Worm (Caenorhabditis elegans) whole organism, L4 larva: Measurements from ENCODE around the gene F26D11.2.

Source experiments
- F10B5.3 ChIP-seq: sonication (generic microtip); optimal IDR thresholded peaks from 2 replicates; lab custom pipeline; 2016; ENCODE audit warnings: mild to moderate bottlenecking, missing genetic modification characterization, missing compliant biosample characterization
- F26F4.8 ChIP-seq: fragments of 200-800 bp; sonication (Bioruptor generic); conservative IDR thresholded peaks from 2 replicates; pipeline ENCODE4 v1.3.6; 2022; ENCODE audit warnings: missing genetic modification characterization, missing compliant biosample characterization
- T20F7.1 ChIP-seq: fragments of 200-800 bp; sonication (Bioruptor generic); optimal IDR thresholded peaks from 2 replicates; lab custom pipeline; 2018; ENCODE audit warnings: mild to moderate bottlenecking, missing genetic modification characterization, missing compliant biosample characterization
- ZK337.2 ChIP-seq: fragments of 200-800 bp; sonication (Bioruptor generic); IDR thresholded peaks from 2 replicates; pipeline ENCODE4 v1.3.6; 2022; ENCODE audit warnings: missing genetic modification reagents, missing genetic modification characterization, missing compliant biosample characterization
- ZK546.5 ChIP-seq, 2 experiments: sonication (generic microtip); optimal IDR thresholded peaks; 2 replicates each; lab custom pipeline; 2017; ENCODE audit warnings: missing biosample characterization in 2 of 2, missing genetic modification characterization in 2 of 2
- aha-1 ChIP-seq: fragments of 150-350 bp; peaks from one replicate; lab custom pipeline; 2014; ENCODE audit warnings: missing biosample characterization, missing genetic modification characterization
- aly-2 ChIP-seq: sonication (generic microtip); optimal IDR thresholded peaks from 2 replicates; lab custom pipeline; 2018; ENCODE audit warnings: missing biosample characterization, missing genetic modification characterization
- ceh-20 ChIP-seq: fragments of 200-800 bp; sonication (Bioruptor generic); IDR thresholded peaks from 2 replicates; pipeline ENCODE4 v1.3.6; 2022; ENCODE audit warnings: missing genetic modification reagents, missing genetic modification characterization, missing compliant biosample characterization
- ceh-62 ChIP-seq: sonication (generic microtip); optimal IDR thresholded peaks from 2 replicates; lab custom pipeline; 2017; ENCODE audit warnings: missing biosample characterization, missing genetic modification characterization
- ces-1 ChIP-seq: fragments of 150-350 bp; sonication (generic microtip); optimal IDR thresholded peaks from 4 replicates; lab custom pipeline; 2014; ENCODE audit warnings: missing biosample characterization, missing genetic modification reagents, missing genetic modification characterization
- daf-16 ChIP-seq, 3 experiments: sonication (generic microtip); optimal IDR thresholded peaks; 2 replicates each; lab custom pipeline; 2016 to 2017; ENCODE audit warnings: missing genetic modification characterization in 3 of 3, missing genetic modification reagents in 3 of 3, mild to moderate bottlenecking in 2 of 3, missing compliant biosample characterization in 2 of 3, missing biosample characterization in 1 of 3, moderate library complexity in 1 of 3
- daf-19 ChIP-seq: fragments of 200-800 bp; sonication (Bioruptor generic); conservative IDR thresholded peaks from 2 replicates; pipeline ENCODE4 v1.3.6; 2022; ENCODE audit warnings: missing genetic modification characterization, missing compliant biosample characterization
- daf-8 ChIP-seq: fragments of 200-800 bp; sonication (Bioruptor generic); IDR thresholded peaks from 2 replicates; pipeline ENCODE4 v1.3.6; 2022; ENCODE audit warnings: missing genetic modification characterization, missing compliant biosample characterization
- dmd-8 ChIP-seq: fragments of 200-800 bp; sonication (Bioruptor generic); IDR thresholded peaks from 2 replicates; pipeline ENCODE4 v1.3.6; 2022; ENCODE audit warnings: missing genetic modification characterization, missing compliant biosample characterization
- dmd-9 ChIP-seq: fragments of 200-800 bp; sonication (Bioruptor generic); IDR thresholded peaks from 2 replicates; pipeline ENCODE4 v1.3.6; 2022; ENCODE audit warnings: missing genetic modification reagents, missing genetic modification characterization, missing compliant biosample characterization
- dve-1 ChIP-seq: sonication (generic microtip); optimal IDR thresholded peaks from 2 replicates; lab custom pipeline; 2017; ENCODE audit warnings: antibody characterized with exemption, mild to moderate bottlenecking, missing genetic modification characterization, missing compliant biosample characterization; ENCODE audit not compliant: insufficient read depth
- egl-27 ChIP-seq: sonication (generic microtip); optimal IDR thresholded peaks from 3 replicates; lab custom pipeline; 2017; ENCODE audit warnings: missing biosample characterization, missing genetic modification reagents, missing genetic modification characterization
- lim-7 ChIP-seq: fragments of 200-800 bp; sonication (Bioruptor generic); IDR thresholded peaks from 2 replicates; pipeline ENCODE4 v1.3.6; 2022; ENCODE audit warnings: missing genetic modification characterization, missing compliant biosample characterization
- lin-29 ChIP-seq: fragments of 200-800 bp; sonication (Bioruptor generic); IDR thresholded peaks from 2 replicates; pipeline ENCODE4 v1.3.6; 2022; ENCODE audit warnings: missing genetic modification reagents, missing genetic modification characterization, missing compliant biosample characterization
- mdl-1 ChIP-seq, 2 experiments: fragments of 150-350 bp in 1 of 2; sonication (generic microtip) in 1 of 2; optimal IDR thresholded peaks; 2 replicates each; lab custom pipeline; 2014 to 2017; ENCODE audit warnings: missing biosample characterization in 2 of 2, missing genetic modification characterization in 2 of 2
- mdt-29 ChIP-seq: fragments of 200-800 bp; sonication (Bioruptor generic); IDR thresholded peaks from 2 replicates; pipeline ENCODE4 v1.3.6; 2022; ENCODE audit warnings: missing genetic modification reagents, missing genetic modification characterization, missing compliant biosample characterization
- mep-1 ChIP-seq: fragments of 150-350 bp; sonication (generic microtip); optimal IDR thresholded peaks from 3 replicates; lab custom pipeline; 2014; ENCODE audit warnings: missing biosample characterization, missing genetic modification characterization
- mes-2 ChIP-seq: sonication (generic microtip); optimal IDR thresholded peaks from 2 replicates; lab custom pipeline; 2016; ENCODE audit warnings: missing genotype, mild to moderate bottlenecking, missing genetic modification characterization, missing compliant biosample characterization; ENCODE audit not compliant: poor library complexity, severe bottlenecking
- mxl-2 ChIP-seq: fragments of 200-800 bp; sonication (Bioruptor generic); conservative IDR thresholded peaks from 2 replicates; pipeline ENCODE4 v1.3.6; 2022; ENCODE audit warnings: missing genetic modification reagents, missing genetic modification characterization, missing compliant biosample characterization
- nhr-111 ChIP-seq: fragments of 200-800 bp; sonication (Bioruptor generic); optimal IDR thresholded peaks from 2 replicates; lab custom pipeline; 2018; ENCODE audit warnings: mild to moderate bottlenecking, missing genetic modification characterization, missing compliant biosample characterization
- nhr-25 ChIP-seq: sonication (generic microtip); optimal IDR thresholded peaks from 2 replicates; lab custom pipeline; 2017; ENCODE audit warnings: missing genetic modification characterization, mild to moderate bottlenecking, missing compliant biosample characterization, antibody characterized with exemption, moderate library complexity, borderline replicate concordance; ENCODE audit not compliant: insufficient read depth
- nhr-28 ChIP-seq: fragments of 150-350 bp; optimal IDR thresholded peaks from 2 replicates; lab custom pipeline; 2014; ENCODE audit warnings: missing biosample characterization, missing genetic modification characterization
- nhr-41 ChIP-seq: fragments of 200-800 bp; sonication (Bioruptor generic); IDR thresholded peaks from 2 replicates; pipeline ENCODE4 v1.3.6; 2022; ENCODE audit warnings: missing genetic modification reagents, missing genetic modification characterization, missing compliant biosample characterization
- php-3 ChIP-seq: fragments of 200-800 bp; sonication (Bioruptor generic); IDR thresholded peaks from 2 replicates; pipeline ENCODE4 v1.3.6; 2022; ENCODE audit warnings: missing genetic modification reagents, missing genetic modification characterization, missing compliant biosample characterization
- sdz-12 ChIP-seq: fragments of 200-800 bp; sonication (Bioruptor generic); optimal IDR thresholded peaks from 2 replicates; lab custom pipeline; 2018; ENCODE audit warnings: mild to moderate bottlenecking, missing genetic modification characterization, missing compliant biosample characterization
- unc-39 ChIP-seq: sonication (generic microtip); optimal IDR thresholded peaks from 2 replicates; lab custom pipeline; 2017; ENCODE audit warnings: missing biosample characterization, missing genetic modification characterization
- unc-62 ChIP-seq, 3 experiments: fragments of 150-350 bp in 1 of 3; sonication (generic microtip); optimal IDR thresholded peaks in 2 of 3; peaks in 1 of 3; 1 replicate in 1 of 3; 2 replicates in 2 of 3; lab custom pipeline; 2014 to 2017; ENCODE audit warnings: missing biosample characterization in 3 of 3, missing genetic modification characterization in 3 of 3, missing genetic modification reagents in 3 of 3, missing genotype in 1 of 3
- vab-7 ChIP-seq: fragments of 200-800 bp; sonication (Bioruptor generic); IDR thresholded peaks from 2 replicates; pipeline ENCODE4 v1.3.6; 2022; ENCODE audit warnings: missing genetic modification reagents, missing genetic modification characterization, missing compliant biosample characterization
- zag-1 ChIP-seq: fragments of 150-350 bp; optimal IDR thresholded peaks from 2 replicates; lab custom pipeline; 2014; ENCODE audit warnings: missing biosample characterization, missing genetic modification characterization
- zfp-2 ChIP-seq: sonication (generic microtip); optimal IDR thresholded peaks from 2 replicates; lab custom pipeline; 2016; ENCODE audit warnings: mild to moderate bottlenecking, missing genetic modification characterization, missing compliant biosample characterization
- ztf-7 ChIP-seq: fragments of 150-350 bp; optimal IDR thresholded peaks from 2 replicates; lab custom pipeline; 2014; ENCODE audit warnings: missing biosample characterization, missing genetic modification characterization

F26D11.2 gene

ce11 chrV:7955168-7955567 lies 3.9 kb upstream of the F26D11.2 start, which contains the start of gene F26D11.12 (continued):
- no peak for TF ChIP-seq ZK337.2 (GFP tag; lab: Robert Waterston, UW)
- TF ChIP-seq php-3 (GFP tag; lab: Robert Waterston, UW): 0 out of 2 replicates have a peak, but pooled peaks have one; percentile 17
- TF ChIP-seq nhr-25 (tag; lab: Kevin White, UChicago): no peak
- TF ChIP-seq egl-27 (tag; lab: Kevin White, UChicago): no peak
- TF ChIP-seq dmd-8 (GFP tag; lab: Robert Waterston, UW): no peak
- no peak for TF ChIP-seq dmd-9 (GFP tag; lab: Robert Waterston, UW)
- no peak for TF ChIP-seq ZK546.5 (tag; optimal IDR thresholded peaks at IDR 0.05; lab: Kevin White, UChicago)
- TF ChIP-seq daf-8: no peak
- no peak for TF ChIP-seq mdl-1 (tag; optimal IDR thresholded peaks at IDR 0.05; lab: Kevin White, UChicago)
- peak; percentile 10 for TF ChIP-seq nhr-28 (tag; lab: Kevin White, UChicago)
- peak; percentile 38 for TF ChIP-seq dve-1 (tag; lab: Kevin White, UChicago)
- TF ChIP-seq T20F7.1 (GFP tag; lab: Kevin White, UChicago): peak; percentile 15

- TF ChIP-seq mdt-29 (GFP tag; lab: Robert Waterston, UW) (no peak), F26F4.8 (GFP tag; lab: Robert Waterston, UW) (no peak), F10B5.3 (tag; lab: Kevin White, UChicago) (no peak), nhr-41 (no peak), aha-1 (peak; percentile 24), daf-16 (GFP tag; optimal IDR thresholded peaks at IDR 0.05; lab: Kevin White, UChicago) (no peak), daf-16 (tag; optimal IDR thresholded peaks at IDR 0.05; lab: Kevin White, UChicago) (peak; percentile 80), unc-39 (tag; lab: Kevin White, UChicago) (no peak), lin-29 (GFP tag; lab: Robert Waterston, UW) (no peak)
Measured at ce11 chrV:7956218-7956617, 2.9 kb upstream of the F26D11.2 start, which contains the start of gene pals-34. Gene pals-34, minus strand, starts transcription at chrV:7956497.

ce11 chrV:7964429-7964828 lies 5.4 kb downstream of the F26D11.2 start:
- peak in 1 of 2 experiments; percentile 96 for TF ChIP-seq unc-62 (GFP tag; optimal IDR thresholded peaks at IDR 0.05 in 1 of 2; lab: Kevin White, UChicago)
- TF ChIP-seq unc-62 (tag; optimal IDR thresholded peaks at IDR 0.05; lab: Kevin White, UChicago): no peak
- no peak for TF ChIP-seq sdz-12

DNA sequence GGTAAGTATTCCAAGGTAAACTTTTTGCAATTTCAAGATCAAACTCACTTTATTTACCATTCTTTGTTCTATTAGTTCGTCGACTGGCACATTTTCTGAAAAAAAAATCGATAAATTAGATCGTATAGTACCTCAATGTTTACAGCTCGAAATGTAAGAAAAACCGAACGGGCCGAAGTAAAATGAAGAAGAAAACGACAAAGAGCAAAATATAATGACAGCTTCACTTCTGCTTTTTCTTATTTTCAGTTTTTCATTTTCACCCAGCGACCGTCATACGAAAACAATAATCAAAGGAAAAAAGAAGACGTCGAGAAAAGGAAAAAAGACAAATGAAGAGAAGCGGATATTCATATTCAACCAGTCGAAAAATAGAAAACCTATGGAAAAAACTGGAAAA lies 10.0 kb downstream of the F26D11.2 start, which contains the start of gene che-7:
Gene che-7, minus strand, starts transcription at position 101 of the 400 bp plus-strand sequence.
- TF ChIP-seq mes-2 (tag; lab: Kevin White, UChicago) (no peak), unc-39 (tag; lab: Kevin White, UChicago) (no peak), daf-8 (no peak), lim-7 (GFP tag; lab: Robert Waterston, UW) (no peak)

DNA sequence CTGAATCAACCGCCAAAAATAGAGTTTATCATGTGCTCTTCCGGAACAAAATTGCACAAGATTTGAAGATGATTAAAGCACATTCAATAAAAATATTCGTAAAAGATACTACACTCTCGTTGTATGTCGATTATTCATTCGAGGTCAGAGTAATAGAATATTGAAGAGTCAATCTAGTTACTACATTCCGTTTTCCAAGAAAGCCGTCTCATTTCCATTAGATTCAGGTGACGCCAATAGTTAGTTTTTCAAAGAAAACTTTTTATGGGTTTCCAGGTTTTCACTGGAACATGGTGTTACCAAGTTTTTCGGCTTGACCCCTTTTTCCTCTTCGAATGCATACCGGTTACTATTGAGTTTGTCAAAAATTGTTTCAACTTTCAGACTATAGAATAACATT lies 11.4 kb downstream of the F26D11.2 start:
- TF ChIP-seq daf-19 (GFP tag; lab: Robert Waterston, UW): no peak
- TF ChIP-seq zag-1 (tag; lab: Kevin White, UChicago): no peak
- TF ChIP-seq ceh-20: no peak
- TF ChIP-seq ztf-7 (tag; lab: Kevin White, UChicago): no peak
- no peak for TF ChIP-seq mep-1 (tag; lab: Kevin White, UChicago)
- TF ChIP-seq nhr-111 (GFP tag; lab: Kevin White, UChicago): no peak
- no peak for TF ChIP-seq aly-2 (tag; lab: Kevin White, UChicago)
- TF ChIP-seq zfp-2 (tag; lab: Kevin White, UChicago): no peak
- no peak for TF ChIP-seq ceh-62 (tag; lab: Kevin White, UChicago)
- TF ChIP-seq mxl-2 (GFP tag; lab: Robert Waterston, UW): no peak
- TF ChIP-seq vab-7 (GFP tag; lab: Robert Waterston, UW): no peak
- TF ChIP-seq ces-1 (GFP tag; lab: Kevin White, UChicago): no peak
